Worm (Caenorhabditis elegans): Measurements from ENCODE around the gene F45E12.6.

The F45E12.6 gene

DNA sequence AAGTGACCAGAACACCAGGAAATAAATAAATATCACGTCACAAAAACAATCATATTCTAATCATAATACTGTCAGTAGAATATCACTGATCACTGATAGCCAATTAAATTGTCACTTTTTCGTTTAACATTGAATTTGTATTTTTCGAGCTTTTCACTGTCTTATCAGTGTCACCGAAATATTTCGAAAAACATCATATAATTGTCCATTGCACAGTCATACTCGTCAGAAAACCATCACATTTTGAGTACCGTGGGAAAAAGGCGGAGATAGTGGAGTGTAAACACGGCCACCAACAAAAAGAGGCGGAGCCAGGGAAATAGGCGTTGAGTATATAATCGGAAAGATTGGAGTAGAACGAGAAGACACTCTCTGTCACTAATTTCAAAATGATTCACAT lies 36.7 kb downstream of the F45E12.6 start:
- TF ChIP-seq nhr-25 (tag; optimal IDR thresholded peaks at IDR 0.05): no peak
- TF ChIP-seq alr-1 (tag; optimal IDR thresholded peaks at IDR 0.05): no peak
- TF ChIP-seq snpc-4 (tag; optimal IDR thresholded peaks at IDR 0.05): no peak
- peak; percentile 7 for TF ChIP-seq skn-1 (tag; optimal IDR thresholded peaks at IDR 0.05)
- no peak for TF ChIP-seq ztf-4 (tag; optimal IDR thresholded peaks at IDR 0.05)
- no peak for TF ChIP-seq nhr-21 (tag; optimal IDR thresholded peaks at IDR 0.05)
- TF ChIP-seq nhr-129 (tag; optimal IDR thresholded peaks at IDR 0.05): no peak
- TF ChIP-seq nhr-23 (tag; optimal IDR thresholded peaks at IDR 0.05): no peak
- TF ChIP-seq ztf-11 (tag; optimal IDR thresholded peaks at IDR 0.05): no peak
- no peak for TF ChIP-seq gmeb-1 (tag; optimal IDR thresholded peaks at IDR 0.05)
- TF ChIP-seq elt-1 (tag; optimal IDR thresholded peaks at IDR 0.05): no peak
- TF ChIP-seq Y55F3AM.14 (GFP tag; optimal IDR thresholded peaks at IDR 0.05): no peak
- TF ChIP-seq mab-5 (tag; optimal IDR thresholded peaks at IDR 0.05): no peak
- no peak for TF ChIP-seq nhr-6 (tag; optimal IDR thresholded peaks at IDR 0.05)
- peak; percentile 29 for TF ChIP-seq crh-2 (tag; optimal IDR thresholded peaks at IDR 0.05)
- TF ChIP-seq blmp-1 (tag; optimal IDR thresholded peaks at IDR 0.05; ENCODE audit: insufficient read depth): no peak
- no peak for TF ChIP-seq nhr-11 (tag; optimal IDR thresholded peaks at IDR 0.05)
- no peak for TF ChIP-seq mdl-1 (tag; optimal IDR thresholded peaks at IDR 0.05)
- no peak for TF ChIP-seq aly-2 (tag; optimal IDR thresholded peaks at IDR 0.05)
- TF ChIP-seq F13H6.1 (tag; optimal IDR thresholded peaks at IDR 0.05): peak; percentile 32
- peak; percentile 83 for TF ChIP-seq fos-1 (tag; optimal IDR thresholded peaks at IDR 0.05)
- TF ChIP-seq ceh-82 (tag; optimal IDR thresholded peaks at IDR 0.05): no peak
- no peak for TF ChIP-seq elt-3 (tag; optimal IDR thresholded peaks at IDR 0.05)
- no peak for TF ChIP-seq lsy-2 (tag; optimal IDR thresholded peaks at IDR 0.05)
- no peak for TF ChIP-seq ZK546.5 (tag; optimal IDR thresholded peaks at IDR 0.05)
- TF ChIP-seq sma-9 (GFP tag; optimal IDR thresholded peaks at IDR 0.05): peak; percentile 39
- no peak for TF ChIP-seq sma-9 (tag; optimal IDR thresholded peaks at IDR 0.05)
- no peak for TF ChIP-seq peb-1 (tag; optimal IDR thresholded peaks at IDR 0.05)
- TF ChIP-seq nhr-10 (tag; optimal IDR thresholded peaks at IDR 0.05): no peak
- no peak for TF ChIP-seq dmd-4 (tag; optimal IDR thresholded peaks at IDR 0.05)
- no peak for TF ChIP-seq lin-39 (tag; optimal IDR thresholded peaks at IDR 0.05)
- TF ChIP-seq sem-4 (tag; optimal IDR thresholded peaks at IDR 0.05): no peak
- no peak for TF ChIP-seq nhr-237 (tag; optimal IDR thresholded peaks at IDR 0.05)
- no peak for TF ChIP-seq lin-13 (GFP tag; optimal IDR thresholded peaks at IDR 0.05)
- no peak for TF ChIP-seq unc-62 (GFP tag; optimal IDR thresholded peaks at IDR 0.05)
- TF ChIP-seq C34F6.9 (tag; optimal IDR thresholded peaks at IDR 0.05): no peak
- no peak for TF ChIP-seq zag-1 (tag; optimal IDR thresholded peaks at IDR 0.05)
- no peak for TF ChIP-seq nhr-77 (tag; optimal IDR thresholded peaks at IDR 0.05)
- TF ChIP-seq mbf-1 (tag; optimal IDR thresholded peaks at IDR 0.05): no peak
- TF ChIP-seq R02D3.7 (tag; optimal IDR thresholded peaks at IDR 0.05): no peak
- no peak for TF ChIP-seq sma-3 (GFP tag; optimal IDR thresholded peaks at IDR 0.05)
- no peak for TF ChIP-seq unc-39 (tag; optimal IDR thresholded peaks at IDR 0.05)
- no peak for TF ChIP-seq ztf-1 (GFP tag; conservative IDR thresholded peaks at IDR 0.05)
- no peak for TF ChIP-seq ceh-16 (tag; optimal IDR thresholded peaks at IDR 0.05)
- TF ChIP-seq ama-1 (optimal IDR thresholded peaks at IDR 0.05): no peak

DNA sequence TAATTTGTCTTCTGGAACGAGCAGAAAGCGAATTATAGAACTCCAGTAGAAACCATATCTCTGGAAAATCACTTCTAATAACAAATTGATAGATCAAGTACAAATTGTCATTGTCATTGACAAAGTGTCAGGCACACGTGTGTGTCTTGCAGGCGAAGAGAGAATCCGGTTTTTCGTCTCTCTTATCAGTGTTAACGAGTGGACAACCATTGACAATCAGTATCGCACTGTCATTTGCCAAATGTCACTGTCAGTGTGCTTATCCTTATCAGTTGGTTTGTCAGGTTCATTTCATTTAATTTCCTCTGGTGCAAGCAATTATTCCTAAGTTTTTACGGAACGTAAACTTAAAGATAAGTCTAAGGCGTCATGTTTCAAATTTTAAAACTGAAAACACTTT lies 40.5 kb downstream of the F45E12.6 start:
- TF ChIP-seq fos-1 (tag; optimal IDR thresholded peaks at IDR 0.05) (peak; percentile 80), nhr-21 (tag; optimal IDR thresholded peaks at IDR 0.05) (peak; percentile 51), sma-9 (GFP tag; optimal IDR thresholded peaks at IDR 0.05) (peak; percentile 57), sma-9 (tag; optimal IDR thresholded peaks at IDR 0.05) (no peak), crh-2 (tag; optimal IDR thresholded peaks at IDR 0.05) (peak; percentile 63), mdl-1 (tag; optimal IDR thresholded peaks at IDR 0.05) (no peak)

DNA sequence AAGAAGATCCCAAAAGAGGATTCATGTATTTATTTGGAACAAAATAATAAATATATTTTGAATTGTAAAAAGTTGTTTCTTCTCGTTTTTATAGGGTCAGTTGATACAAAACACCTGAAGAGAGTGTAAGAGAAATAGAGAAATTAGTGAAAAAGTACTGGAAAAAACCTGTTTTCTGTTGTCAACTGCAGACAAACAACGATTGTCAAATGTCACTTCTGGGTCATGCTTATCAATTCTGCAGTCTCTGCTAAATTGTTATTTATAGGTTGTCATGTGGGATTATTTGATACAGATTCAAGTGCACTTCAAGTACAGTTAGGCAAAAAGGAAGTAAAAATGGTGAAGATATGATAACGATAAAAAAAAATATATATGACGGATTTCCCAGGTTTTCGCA lies 41.5 kb downstream of the F45E12.6 start:
- no peak for TF ChIP-seq ama-1 (optimal IDR thresholded peaks at IDR 0.05)
- TF ChIP-seq nhr-237 (tag; optimal IDR thresholded peaks at IDR 0.05): no peak
- no peak for TF ChIP-seq ztf-1 (GFP tag; conservative IDR thresholded peaks at IDR 0.05)
- peak; percentile 49 for TF ChIP-seq sma-9 (GFP tag; optimal IDR thresholded peaks at IDR 0.05)
- no peak for TF ChIP-seq sma-9 (tag; optimal IDR thresholded peaks at IDR 0.05)
- no peak for TF ChIP-seq lin-39 (tag; optimal IDR thresholded peaks at IDR 0.05)
- TF ChIP-seq ZK546.5 (tag; optimal IDR thresholded peaks at IDR 0.05): no peak
- TF ChIP-seq lin-13 (GFP tag; optimal IDR thresholded peaks at IDR 0.05): no peak
- TF ChIP-seq mab-5 (tag; optimal IDR thresholded peaks at IDR 0.05): no peak
- peak; percentile 8 for TF ChIP-seq egl-27 (tag; optimal IDR thresholded peaks at IDR 0.05)
- no peak for TF ChIP-seq C34F6.9 (tag; optimal IDR thresholded peaks at IDR 0.05)
- peak in 1 of 2 experiments; percentile 6 for TF ChIP-seq mdl-1 (tag; optimal IDR thresholded peaks at IDR 0.05)
- TF ChIP-seq ceh-82 (tag; optimal IDR thresholded peaks at IDR 0.05): no peak
- no peak for TF ChIP-seq mbf-1 (tag; optimal IDR thresholded peaks at IDR 0.05)
- peak; percentile 3 for TF ChIP-seq blmp-1 (tag; optimal IDR thresholded peaks at IDR 0.05; ENCODE audit: insufficient read depth)
- TF ChIP-seq nhr-6 (tag; optimal IDR thresholded peaks at IDR 0.05): no peak
- no peak for TF ChIP-seq unc-39 (tag; optimal IDR thresholded peaks at IDR 0.05)
- peak; percentile 68 for TF ChIP-seq nhr-21 (tag; optimal IDR thresholded peaks at IDR 0.05)
- TF ChIP-seq skn-1 (tag; optimal IDR thresholded peaks at IDR 0.05): no peak
- TF ChIP-seq lsy-2 (tag; optimal IDR thresholded peaks at IDR 0.05): no peak
- no peak for TF ChIP-seq dmd-4 (tag; optimal IDR thresholded peaks at IDR 0.05)
- no peak for TF ChIP-seq gmeb-1 (tag; optimal IDR thresholded peaks at IDR 0.05)
- TF ChIP-seq ztf-11 (tag; optimal IDR thresholded peaks at IDR 0.05): no peak
- TF ChIP-seq lin-11 (tag; optimal IDR thresholded peaks at IDR 0.05): no peak
- no peak for TF ChIP-seq Y55F3AM.14 (GFP tag; optimal IDR thresholded peaks at IDR 0.05)
- no peak for TF ChIP-seq ztf-4 (tag; optimal IDR thresholded peaks at IDR 0.05)
- TF ChIP-seq sem-4 (tag; optimal IDR thresholded peaks at IDR 0.05): no peak
- no peak for TF ChIP-seq elt-3 (tag; optimal IDR thresholded peaks at IDR 0.05)
- no peak for TF ChIP-seq elt-1 (tag; optimal IDR thresholded peaks at IDR 0.05)
- peak; percentile 74 for TF ChIP-seq nhr-25 (tag; optimal IDR thresholded peaks at IDR 0.05)
- peak; percentile 17 for TF ChIP-seq fos-1 (tag; optimal IDR thresholded peaks at IDR 0.05)
- TF ChIP-seq zag-1 (tag; optimal IDR thresholded peaks at IDR 0.05): no peak
- peak; percentile 62 for TF ChIP-seq sma-3 (GFP tag; optimal IDR thresholded peaks at IDR 0.05)
- no peak for TF ChIP-seq nhr-129 (tag; optimal IDR thresholded peaks at IDR 0.05)
- no peak for TF ChIP-seq peb-1 (tag; optimal IDR thresholded peaks at IDR 0.05)

Measured in whole organism, L2 larva.